Worm (Caenorhabditis elegans) whole organism, L1 larva: ENCODE results near the gene cyp-33C11.

Source experiments
- C04F5.9 ChIP-seq: sonication (generic microtip); optimal IDR thresholded peaks from 2 replicates; lab custom pipeline; 2016; ENCODE audit warnings: missing genetic modification characterization, missing compliant biosample characterization
- aly-2 ChIP-seq: fragments of 150-350 bp; optimal IDR thresholded peaks from 2 replicates; lab custom pipeline; 2014; ENCODE audit warnings: missing biosample characterization, missing genetic modification characterization
- ceh-90 ChIP-seq: sonication (generic microtip); optimal IDR thresholded peaks from 2 replicates; lab custom pipeline; 2016; ENCODE audit warnings: missing genetic modification characterization, missing compliant biosample characterization
- dpl-1 ChIP-seq, 3 experiments: fragments of 150-350 bp in 2 of 3; sonication (generic microtip) in 1 of 3; optimal IDR thresholded peaks; 2 replicates each; lab custom pipeline; 2014 to 2017; ENCODE audit warnings: missing biosample characterization in 3 of 3, missing genetic modification characterization in 3 of 3, missing genetic modification reagents in 3 of 3
- efl-1 ChIP-seq, 4 experiments: fragments of 150-350 bp; optimal IDR thresholded peaks in 3 of 4; peaks in 1 of 4; 1 replicate in 1 of 4; 2 replicates in 3 of 4; lab custom pipeline; 2014; ENCODE audit warnings: missing biosample characterization in 2 of 4, missing genetic modification characterization in 2 of 4, missing genetic modification reagents in 2 of 4
- efl-3 ChIP-seq: fragments of 200-800 bp; sonication (Bioruptor generic); optimal IDR thresholded peaks from 2 replicates; lab custom pipeline; 2018; ENCODE audit warnings: mild to moderate bottlenecking, missing genetic modification characterization, missing compliant biosample characterization
- elt-2 ChIP-seq: sonication (generic microtip); optimal IDR thresholded peaks from 2 replicates; lab custom pipeline; 2016; ENCODE audit warnings: missing genetic modification characterization, mild to moderate bottlenecking, inconsistent platforms, missing compliant biosample characterization, missing genetic modification reagents
- elt-3 ChIP-seq, 6 experiments: fragments of 150-350 bp in 1 of 6; sonication (generic microtip); optimal IDR thresholded peaks; 2 replicates each; lab custom pipeline; 2017 to 2018; ENCODE audit warnings: missing biosample characterization in 6 of 6, missing genetic modification characterization in 6 of 6, inconsistent platforms in 1 of 6
- ets-5 ChIP-seq: fragments of 200-800 bp; sonication (Bioruptor generic); IDR thresholded peaks from 2 replicates; pipeline ENCODE4 v1.3.6; 2022; ENCODE audit warnings: missing genetic modification characterization, missing compliant biosample characterization
- fkh-4 ChIP-seq: sonication (generic microtip); optimal IDR thresholded peaks from 2 replicates; lab custom pipeline; 2016; ENCODE audit warnings: missing compliant biosample characterization, missing genetic modification characterization, borderline replicate concordance
- fkh-8 ChIP-seq: sonication (generic microtip); optimal IDR thresholded peaks from 2 replicates; lab custom pipeline; 2016; ENCODE audit warnings: mild to moderate bottlenecking, missing genetic modification characterization, missing compliant biosample characterization
- grh-1 ChIP-seq: fragments of 200-800 bp; sonication (Bioruptor generic); IDR thresholded peaks from 2 replicates; pipeline ENCODE4 v1.3.6; 2022; ENCODE audit warnings: missing genetic modification reagents, missing genetic modification characterization, missing compliant biosample characterization
- hpl-2 ChIP-seq: fragments of 150-350 bp; optimal IDR thresholded peaks from 2 replicates; lab custom pipeline; 2014; ENCODE audit warnings: missing biosample characterization, missing genetic modification reagents, missing genetic modification characterization
- irx-1 ChIP-seq: sonication (generic microtip); optimal IDR thresholded peaks from 2 replicates; lab custom pipeline; 2016; ENCODE audit warnings: missing genetic modification characterization, missing compliant biosample characterization
- jun-1 ChIP-seq: fragments of 150-350 bp; optimal IDR thresholded peaks from 2 replicates; lab custom pipeline; 2014; ENCODE audit warnings: missing biosample characterization, missing genetic modification reagents, missing genetic modification characterization
- lin-13 ChIP-seq: fragments of 150-350 bp; optimal IDR thresholded peaks from 2 replicates; lab custom pipeline; 2014; ENCODE audit warnings: missing biosample characterization, missing genetic modification reagents, missing genetic modification characterization
- lin-14 ChIP-seq: fragments of 200-800 bp; sonication (Bioruptor generic); optimal IDR thresholded peaks from 2 replicates; lab custom pipeline; 2018; ENCODE audit warnings: mild to moderate bottlenecking, missing genetic modification characterization, moderate library complexity, missing compliant biosample characterization
- lir-3 ChIP-seq: sonication (generic microtip); optimal IDR thresholded peaks from 2 replicates; lab custom pipeline; 2016; ENCODE audit warnings: mild to moderate bottlenecking, missing genetic modification characterization, moderate library complexity, missing compliant biosample characterization; ENCODE audit not compliant: poor library complexity
- lsy-2 ChIP-seq, 2 experiments: fragments of 150-350 bp; optimal IDR thresholded peaks; 2 replicates each; lab custom pipeline; 2014; ENCODE audit warnings: missing biosample characterization in 2 of 2, missing genetic modification characterization in 2 of 2
- mef-2 ChIP-seq: fragments of 150-350 bp; optimal IDR thresholded peaks from 2 replicates; lab custom pipeline; 2014; ENCODE audit warnings: missing biosample characterization, missing genetic modification characterization
- mep-1 ChIP-seq: fragments of 150-350 bp; optimal IDR thresholded peaks from 2 replicates; lab custom pipeline; 2014; ENCODE audit warnings: missing biosample characterization, missing genetic modification characterization
- nhr-11 ChIP-seq: fragments of 150-350 bp; optimal IDR thresholded peaks from 2 replicates; lab custom pipeline; 2014; ENCODE audit warnings: missing biosample characterization, missing genetic modification characterization
- nhr-20 ChIP-seq: sonication (generic microtip); optimal IDR thresholded peaks from 2 replicates; lab custom pipeline; 2016; ENCODE audit warnings: mild to moderate bottlenecking, missing genetic modification characterization, missing compliant biosample characterization
- nhr-28 ChIP-seq: fragments of 150-350 bp; optimal IDR thresholded peaks from 2 replicates; lab custom pipeline; 2014; ENCODE audit warnings: missing biosample characterization, missing genetic modification characterization
- nhr-47 ChIP-seq: sonication (generic microtip); optimal IDR thresholded peaks from 2 replicates; lab custom pipeline; 2016; ENCODE audit warnings: mild to moderate bottlenecking, missing genetic modification characterization, moderate library complexity, missing compliant biosample characterization
- nhr-77 ChIP-seq: fragments of 150-350 bp; optimal IDR thresholded peaks from 2 replicates; lab custom pipeline; 2014; ENCODE audit warnings: missing biosample characterization, missing genetic modification characterization
- nhr-84 ChIP-seq: sonication (generic microtip); optimal IDR thresholded peaks from 2 replicates; lab custom pipeline; 2017; ENCODE audit warnings: missing biosample characterization, missing genetic modification characterization
- pag-3 ChIP-seq: sonication (generic microtip); optimal IDR thresholded peaks from 2 replicates; lab custom pipeline; 2017; ENCODE audit warnings: missing genetic modification characterization, mild to moderate bottlenecking, missing compliant biosample characterization, antibody characterized with exemption, borderline replicate concordance; ENCODE audit not compliant: insufficient read depth
- pax-3 ChIP-seq: fragments of 200-800 bp; sonication (Bioruptor generic); optimal IDR thresholded peaks from 2 replicates; lab custom pipeline; 2018; ENCODE audit warnings: mild to moderate bottlenecking, missing genetic modification characterization, moderate library complexity, missing compliant biosample characterization
- pqm-1 ChIP-seq: sonication (generic microtip); optimal IDR thresholded peaks from 3 replicates; lab custom pipeline; 2017; ENCODE audit warnings: missing biosample characterization, missing genetic modification characterization
- skn-1 ChIP-seq: fragments of 150-350 bp; optimal IDR thresholded peaks from 2 replicates; lab custom pipeline; 2014; ENCODE audit warnings: missing biosample characterization, missing genetic modification characterization
- tbx-2 ChIP-seq: sonication (generic microtip); optimal IDR thresholded peaks from 2 replicates; lab custom pipeline; 2016; ENCODE audit warnings: missing genetic modification characterization, missing compliant biosample characterization
- unc-30 ChIP-seq: sonication (generic microtip); optimal IDR thresholded peaks from 2 replicates; lab custom pipeline; 2017; ENCODE audit warnings: missing biosample characterization, missing genetic modification characterization
- unc-86 ChIP-seq: sonication (generic microtip); optimal IDR thresholded peaks from 2 replicates; lab custom pipeline; 2016; ENCODE audit warnings: missing genetic modification characterization, missing compliant biosample characterization
- xbp-1 ChIP-seq: sonication (generic microtip); optimal IDR thresholded peaks from 2 replicates; lab custom pipeline; 2016; ENCODE audit warnings: missing genetic modification characterization, missing compliant biosample characterization
- zag-1 ChIP-seq: fragments of 150-350 bp; optimal IDR thresholded peaks from 2 replicates; lab custom pipeline; 2014; ENCODE audit warnings: missing biosample characterization, missing genetic modification characterization
- ztf-11 ChIP-seq, 2 experiments: sonication (generic microtip); optimal IDR thresholded peaks; 2 replicates each; lab custom pipeline; 2016 to 2017; ENCODE audit warnings: missing genetic modification characterization in 2 of 2, missing biosample characterization in 1 of 2, missing compliant biosample characterization in 1 of 2

Gene cyp-33C11

ce11 chrV:702260-702659, 10.5 kb downstream of the cyp-33C11 start, which contains the start of gene srbc-37:
Gene srbc-37 (plus strand): TSS chrV:702560.
- TF ChIP-seq C04F5.9 (tag; lab: Kevin White, UChicago) (no peak), lin-14 (GFP tag; lab: Kevin White, UChicago) (no peak)

ce11 chrV:699489-700129, 13.2 kb downstream of the cyp-33C11 start, which contains the start of the genes ugt-29 and srx-5:
Gene ugt-29 (minus strand): TSS chrV:699589.
Gene srx-5 (plus strand): TSS chrV:700079.
- TF ChIP-seq aly-2 (tag; lab: Kevin White, UChicago): no peak
- no peak for TF ChIP-seq efl-1 (optimal IDR thresholded peaks at IDR 0.05; lab: Kevin White, UChicago)
- TF ChIP-seq efl-1 (GFP tag; optimal IDR thresholded peaks at IDR 0.05 in 1 of 2; lab: Kevin White, UChicago): no peak
- no peak for TF ChIP-seq pag-3 (tag; lab: Kevin White, UChicago)
- TF ChIP-seq nhr-28 (tag; lab: Kevin White, UChicago): no peak
- TF ChIP-seq elt-3 (tag; optimal IDR thresholded peaks at IDR 0.05; lab: Kevin White, UChicago): no peak
- no peak for TF ChIP-seq ztf-11 (tag; optimal IDR thresholded peaks at IDR 0.05; lab: Kevin White, UChicago)
- no peak for TF ChIP-seq ets-5 (GFP tag; lab: Robert Waterston, UW)
- TF ChIP-seq nhr-77 (tag; lab: Kevin White, UChicago): no peak
- TF ChIP-seq jun-1 (tag; lab: Kevin White, UChicago): no peak
- TF ChIP-seq fkh-4: no peak
- no peak for TF ChIP-seq pqm-1 (tag; lab: Kevin White, UChicago)

ce11 chrV:699051-699450, 13.7 kb downstream of the cyp-33C11 start:
- TF ChIP-seq lir-3 (tag; lab: Kevin White, UChicago) (no peak), pag-3 (tag; lab: Kevin White, UChicago) (no peak), grh-1 (GFP tag; lab: Robert Waterston, UW) (no peak), lsy-2 (tag; optimal IDR thresholded peaks at IDR 0.05; lab: Kevin White, UChicago) (no peak), mef-2 (no peak), nhr-77 (tag; lab: Kevin White, UChicago) (no peak), zag-1 (tag; lab: Kevin White, UChicago) (no peak), unc-30 (tag; lab: Kevin White, UChicago) (no peak), tbx-2 (no peak), pax-3 (tag; lab: Kevin White, UChicago) (no peak)

ce11 chrV:695914-696313, 16.9 kb downstream of the cyp-33C11 start, which contains the start of gene srj-52:
Gene srj-52 (minus strand): TSS chrV:696014.
- no peak for TF ChIP-seq C04F5.9 (tag; lab: Kevin White, UChicago)
- TF ChIP-seq ceh-90 (tag; lab: Kevin White, UChicago): no peak
- TF ChIP-seq elt-2: no peak
- no peak for TF ChIP-seq nhr-11 (tag; lab: Kevin White, UChicago)
- TF ChIP-seq nhr-84 (tag; lab: Kevin White, UChicago): no peak
- TF ChIP-seq elt-3 (tag; optimal IDR thresholded peaks at IDR 0.05; lab: Kevin White, UChicago): no peak
- TF ChIP-seq fkh-8 (tag; lab: Kevin White, UChicago): no peak
- TF ChIP-seq irx-1 (tag; lab: Kevin White, UChicago): no peak
- no peak for TF ChIP-seq fkh-4
- TF ChIP-seq efl-3 (GFP tag; lab: Kevin White, UChicago): no peak
- no peak for TF ChIP-seq mep-1 (tag; lab: Kevin White, UChicago)

- no peak for TF ChIP-seq ets-5 (GFP tag; lab: Robert Waterston, UW)
- TF ChIP-seq unc-86 (tag; lab: Kevin White, UChicago): no peak
- TF ChIP-seq xbp-1: no peak
- TF ChIP-seq tbx-2: no peak
- TF ChIP-seq pax-3 (tag; lab: Kevin White, UChicago): no peak
- no peak for TF ChIP-seq nhr-20 (tag; lab: Kevin White, UChicago)
- no peak for TF ChIP-seq nhr-47
- TF ChIP-seq dpl-1 (GFP tag; optimal IDR thresholded peaks at IDR 0.05; lab: Kevin White, UChicago): no peak
- no peak for TF ChIP-seq lsy-2 (tag; optimal IDR thresholded peaks at IDR 0.05; lab: Kevin White, UChicago)
- TF ChIP-seq skn-1: no peak
- no peak for TF ChIP-seq hpl-2 (GFP tag; lab: Kevin White, UChicago)
- TF ChIP-seq irx-1 (tag; lab: Kevin White, UChicago): no peak
- no peak for TF ChIP-seq lin-13 (GFP tag; lab: Kevin White, UChicago)
These were observed 18.2 kb downstream of the cyp-33C11 start, which contains the start of gene srj-53 for ce11 chrV:694625-695024. Gene srj-53 (minus strand): TSS chrV:694725.
